Worm (Caenorhabditis elegans) whole organism, L2 larva: ENCODE data around the gene Y44A6C.2.

Experiments used
- C34F6.9 ChIP-seq: fragments of 150-350 bp; optimal IDR thresholded peaks from 2 replicates; lab custom pipeline; 2014; ENCODE audit warnings: missing biosample characterization, missing genetic modification characterization
- F13H6.1 ChIP-seq: sonication (generic microtip); optimal IDR thresholded peaks from 2 replicates; lab custom pipeline; 2016; ENCODE audit warnings: missing genetic modification characterization, missing compliant biosample characterization
- R02D3.7 ChIP-seq: fragments of 150-350 bp; optimal IDR thresholded peaks from 2 replicates; lab custom pipeline; 2014; ENCODE audit warnings: missing biosample characterization, missing genetic modification characterization
- Y55F3AM.14 ChIP-seq: fragments of 200-800 bp; sonication (Bioruptor generic); optimal IDR thresholded peaks from 2 replicates; lab custom pipeline; 2018; ENCODE audit warnings: mild to moderate bottlenecking, missing genetic modification characterization, missing compliant biosample characterization
- ZK546.5 ChIP-seq: sonication (generic microtip); optimal IDR thresholded peaks from 2 replicates; lab custom pipeline; 2017; ENCODE audit warnings: missing biosample characterization, missing genetic modification characterization
- alr-1 ChIP-seq: fragments of 150-350 bp; optimal IDR thresholded peaks from 2 replicates; lab custom pipeline; 2014; ENCODE audit warnings: missing biosample characterization, missing genetic modification characterization
- aly-2 ChIP-seq: fragments of 150-350 bp; optimal IDR thresholded peaks from 2 replicates; lab custom pipeline; 2014; ENCODE audit warnings: missing biosample characterization, missing genetic modification characterization
- ama-1 ChIP-seq: fragments of 150-350 bp; optimal IDR thresholded peaks from 2 replicates; lab custom pipeline; 2018; ENCODE audit warnings: inconsistent platforms
- blmp-1 ChIP-seq: sonication (generic microtip); optimal IDR thresholded peaks from 2 replicates; lab custom pipeline; 2017; ENCODE audit warnings: missing genetic modification characterization, mild to moderate bottlenecking, missing compliant biosample characterization, antibody characterized with exemption, moderate library complexity; ENCODE audit not compliant: insufficient read depth
- ceh-16 ChIP-seq: fragments of 150-350 bp; optimal IDR thresholded peaks from 2 replicates; lab custom pipeline; 2014; ENCODE audit warnings: missing biosample characterization, missing genetic modification characterization
- ceh-82 ChIP-seq: fragments of 150-350 bp; optimal IDR thresholded peaks from 2 replicates; lab custom pipeline; 2014; ENCODE audit warnings: missing biosample characterization, missing genetic modification characterization
- crh-2 ChIP-seq: sonication (generic microtip); optimal IDR thresholded peaks from 2 replicates; lab custom pipeline; 2017; ENCODE audit warnings: missing biosample characterization, missing genetic modification characterization
- dmd-4 ChIP-seq: sonication (generic microtip); optimal IDR thresholded peaks from 2 replicates; lab custom pipeline; 2017; ENCODE audit warnings: missing biosample characterization, missing genetic modification characterization
- egl-27 ChIP-seq: sonication (generic microtip); optimal IDR thresholded peaks from 3 replicates; lab custom pipeline; 2017; ENCODE audit warnings: missing biosample characterization, missing genetic modification reagents, missing genetic modification characterization
- elt-1 ChIP-seq: fragments of 150-350 bp; optimal IDR thresholded peaks from 2 replicates; lab custom pipeline; 2014; ENCODE audit warnings: missing biosample characterization, missing genetic modification characterization
- elt-3 ChIP-seq: sonication (generic microtip); optimal IDR thresholded peaks from 2 replicates; lab custom pipeline; 2017; ENCODE audit warnings: missing biosample characterization, missing genetic modification characterization
- fos-1 ChIP-seq: fragments of 150-350 bp; optimal IDR thresholded peaks from 2 replicates; lab custom pipeline; 2014; ENCODE audit warnings: missing biosample characterization, missing genetic modification characterization
- gmeb-1 ChIP-seq: fragments of 150-350 bp; optimal IDR thresholded peaks from 2 replicates; lab custom pipeline; 2014; ENCODE audit warnings: missing biosample characterization, missing genetic modification characterization
- lin-11 ChIP-seq: fragments of 150-350 bp; sonication (generic microtip); optimal IDR thresholded peaks from 2 replicates; lab custom pipeline; 2014; ENCODE audit warnings: missing biosample characterization, missing genetic modification characterization, inconsistent platforms, mixed read lengths
- lin-13 ChIP-seq: fragments of 150-350 bp; optimal IDR thresholded peaks from 2 replicates; lab custom pipeline; 2014; ENCODE audit warnings: missing biosample characterization, missing genetic modification reagents, missing genetic modification characterization
- lin-39 ChIP-seq: fragments of 150-350 bp; optimal IDR thresholded peaks from 2 replicates; lab custom pipeline; 2014; ENCODE audit warnings: missing biosample characterization, missing genetic modification reagents, missing genetic modification characterization
- lsy-2 ChIP-seq, 2 experiments: fragments of 150-350 bp in 1 of 2; sonication (generic microtip) in 1 of 2; optimal IDR thresholded peaks; 2 replicates each; lab custom pipeline; 2014 to 2017; ENCODE audit warnings: missing biosample characterization in 2 of 2, missing genetic modification characterization in 2 of 2
- mab-5 ChIP-seq: fragments of 150-350 bp; optimal IDR thresholded peaks from 2 replicates; lab custom pipeline; 2014; ENCODE audit warnings: missing biosample characterization, missing genetic modification characterization
- mbf-1 ChIP-seq: sonication (generic microtip); optimal IDR thresholded peaks from 2 replicates; lab custom pipeline; 2017; ENCODE audit warnings: missing biosample characterization, missing genetic modification characterization
- mdl-1 ChIP-seq, 2 experiments: fragments of 150-350 bp in 1 of 2; sonication (generic microtip) in 1 of 2; optimal IDR thresholded peaks; 2 replicates each; lab custom pipeline; 2017; ENCODE audit warnings: missing biosample characterization in 2 of 2, missing genetic modification characterization in 2 of 2
- nhr-10 ChIP-seq: sonication (generic microtip); optimal IDR thresholded peaks from 2 replicates; lab custom pipeline; 2017; ENCODE audit warnings: missing biosample characterization, missing genetic modification characterization
- nhr-11 ChIP-seq: fragments of 150-350 bp; optimal IDR thresholded peaks from 2 replicates; lab custom pipeline; 2014; ENCODE audit warnings: missing biosample characterization, missing genetic modification characterization
- nhr-12 ChIP-seq: fragments of 150-350 bp; optimal IDR thresholded peaks from 2 replicates; lab custom pipeline; 2014; ENCODE audit warnings: missing biosample characterization, missing genetic modification characterization
- nhr-129 ChIP-seq: fragments of 150-350 bp; optimal IDR thresholded peaks from 2 replicates; lab custom pipeline; 2014; ENCODE audit warnings: missing biosample characterization, missing genetic modification characterization
- nhr-21 ChIP-seq: fragments of 150-350 bp; optimal IDR thresholded peaks from 2 replicates; lab custom pipeline; 2014; ENCODE audit warnings: missing biosample characterization, missing genetic modification characterization
- nhr-23 ChIP-seq: fragments of 150-350 bp; optimal IDR thresholded peaks from 2 replicates; lab custom pipeline; 2014; ENCODE audit warnings: missing biosample characterization, missing genetic modification reagents, missing genetic modification characterization
- nhr-237 ChIP-seq: fragments of 150-350 bp; optimal IDR thresholded peaks from 2 replicates; lab custom pipeline; 2014; ENCODE audit warnings: missing biosample characterization, missing genetic modification characterization
- nhr-25 ChIP-seq: fragments of 150-350 bp; sonication (generic microtip); optimal IDR thresholded peaks from 3 replicates; lab custom pipeline; 2014; ENCODE audit warnings: missing biosample characterization, missing genetic modification characterization
- nhr-6 ChIP-seq: fragments of 150-350 bp; optimal IDR thresholded peaks from 2 replicates; lab custom pipeline; 2014; ENCODE audit warnings: missing biosample characterization, missing genetic modification characterization
- nhr-77 ChIP-seq: fragments of 150-350 bp; optimal IDR thresholded peaks from 2 replicates; lab custom pipeline; 2014; ENCODE audit warnings: missing biosample characterization, missing genetic modification characterization
- peb-1 ChIP-seq: fragments of 150-350 bp; optimal IDR thresholded peaks from 2 replicates; lab custom pipeline; 2014; ENCODE audit warnings: missing biosample characterization, missing genetic modification characterization
- sem-4 ChIP-seq: fragments of 150-350 bp; optimal IDR thresholded peaks from 2 replicates; lab custom pipeline; 2014; ENCODE audit warnings: missing biosample characterization, missing genetic modification reagents, missing genetic modification characterization
- skn-1 ChIP-seq: sonication (generic microtip); optimal IDR thresholded peaks from 2 replicates; lab custom pipeline; 2017; ENCODE audit warnings: missing biosample characterization, missing genetic modification characterization
- sma-3 ChIP-seq: sonication (generic microtip); optimal IDR thresholded peaks from 2 replicates; lab custom pipeline; 2016; ENCODE audit warnings: missing genetic modification reagents, missing genetic modification characterization, missing compliant biosample characterization
- sma-9 ChIP-seq, 2 experiments: fragments of 150-350 bp in 1 of 2; sonication (generic microtip) in 1 of 2; optimal IDR thresholded peaks; 2 replicates each; lab custom pipeline; 2014 to 2016; ENCODE audit warnings: missing genetic modification characterization in 2 of 2, mild to moderate bottlenecking in 1 of 2, missing biosample characterization in 1 of 2, missing compliant biosample characterization in 1 of 2, missing genetic modification reagents in 1 of 2, moderate library complexity in 1 of 2
- snpc-4 ChIP-seq: fragments of 150-350 bp; optimal IDR thresholded peaks from 2 replicates; lab custom pipeline; 2014; ENCODE audit warnings: missing biosample characterization, missing genetic modification characterization
- unc-39 ChIP-seq: fragments of 150-350 bp; optimal IDR thresholded peaks from 2 replicates; lab custom pipeline; 2014; ENCODE audit warnings: missing biosample characterization, missing genetic modification characterization
- unc-55 ChIP-seq: fragments of 150-350 bp; sonication (generic microtip); optimal IDR thresholded peaks from 3 replicates; lab custom pipeline; 2014; ENCODE audit warnings: missing biosample characterization, missing genetic modification reagents, missing genetic modification characterization
- unc-62 ChIP-seq: fragments of 150-350 bp; optimal IDR thresholded peaks from 2 replicates; lab custom pipeline; 2014; ENCODE audit warnings: missing biosample characterization, missing genetic modification reagents, missing genetic modification characterization
- zag-1 ChIP-seq: fragments of 150-350 bp; optimal IDR thresholded peaks from 2 replicates; lab custom pipeline; 2014; ENCODE audit warnings: missing biosample characterization, missing genetic modification characterization
- ztf-1 ChIP-seq: fragments of 200-800 bp; sonication (Bioruptor generic); conservative IDR thresholded peaks from 2 replicates; pipeline ENCODE4 v1.3.6; 2022; ENCODE audit warnings: missing genetic modification characterization, missing compliant biosample characterization
- ztf-11 ChIP-seq: sonication (generic microtip); optimal IDR thresholded peaks from 2 replicates; lab custom pipeline; 2017; ENCODE audit warnings: missing biosample characterization, missing genetic modification characterization
- ztf-4 ChIP-seq: fragments of 150-350 bp; optimal IDR thresholded peaks from 2 replicates; lab custom pipeline; 2014; ENCODE audit warnings: missing biosample characterization, missing genetic modification characterization

Y44A6C.2 gene

DNA sequence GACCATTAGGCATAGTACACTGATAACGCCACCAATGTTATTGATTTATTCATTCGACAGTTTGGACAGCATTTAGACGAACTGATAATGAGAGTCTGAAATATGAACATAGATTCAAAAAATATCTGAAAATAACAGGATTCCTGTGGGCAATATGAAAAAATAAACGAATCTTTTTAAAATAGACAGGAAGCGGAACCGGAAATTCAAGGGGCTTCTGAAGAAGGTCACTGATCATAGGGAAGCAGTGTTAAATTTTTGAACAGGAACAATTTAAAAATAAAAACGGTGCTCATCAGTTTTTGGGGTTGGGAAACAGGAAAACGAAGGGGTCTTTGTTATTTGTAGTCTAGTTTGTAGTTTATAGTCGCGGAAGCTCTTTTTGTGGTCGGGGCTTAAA, 23.8 kb upstream of the Y44A6C.2 start, which contains the start of gene F53F8.7:
Gene F53F8.7, minus strand, starts transcription at position 101 of the 400 bp plus-strand sequence.
- TF ChIP-seq elt-3 (tag; lab: Kevin White, UChicago) (no peak), ceh-82 (tag; lab: Kevin White, UChicago) (no peak), F13H6.1 (tag; lab: Kevin White, UChicago) (no peak), peb-1 (tag; lab: Kevin White, UChicago) (no peak), mab-5 (no peak), mbf-1 (tag; lab: Kevin White, UChicago) (no peak), nhr-6 (tag; lab: Kevin White, UChicago) (no peak), aly-2 (tag; lab: Kevin White, UChicago) (no peak), nhr-12 (tag; lab: Kevin White, UChicago) (no peak), crh-2 (tag; lab: Kevin White, UChicago) (no peak)

DNA sequence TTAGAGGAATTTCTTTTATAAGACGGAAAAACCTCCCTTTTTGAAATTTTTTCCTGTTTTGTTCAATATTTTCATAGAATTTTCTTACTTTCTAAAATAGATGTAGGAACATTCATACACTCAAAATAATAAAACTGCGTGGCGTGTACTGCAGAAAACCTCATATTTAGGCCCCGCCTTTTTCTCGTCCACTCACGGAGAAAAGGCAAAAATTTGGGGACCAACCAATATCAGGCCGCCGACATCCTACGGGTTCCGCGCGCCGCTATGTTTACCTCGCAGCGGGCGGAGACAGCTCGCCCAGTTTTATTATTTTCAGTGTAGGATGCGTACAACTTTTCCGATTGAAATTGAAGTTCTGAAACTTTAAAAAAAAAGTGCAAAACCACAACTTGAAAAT, 23.2 kb upstream of the Y44A6C.2 start:
- peak; percentile 85 for TF ChIP-seq snpc-4 (tag; lab: Kevin White, UChicago)
- TF ChIP-seq, all 48 proteins: peak for 1; not testable (repeated sequence) for 47

DNA sequence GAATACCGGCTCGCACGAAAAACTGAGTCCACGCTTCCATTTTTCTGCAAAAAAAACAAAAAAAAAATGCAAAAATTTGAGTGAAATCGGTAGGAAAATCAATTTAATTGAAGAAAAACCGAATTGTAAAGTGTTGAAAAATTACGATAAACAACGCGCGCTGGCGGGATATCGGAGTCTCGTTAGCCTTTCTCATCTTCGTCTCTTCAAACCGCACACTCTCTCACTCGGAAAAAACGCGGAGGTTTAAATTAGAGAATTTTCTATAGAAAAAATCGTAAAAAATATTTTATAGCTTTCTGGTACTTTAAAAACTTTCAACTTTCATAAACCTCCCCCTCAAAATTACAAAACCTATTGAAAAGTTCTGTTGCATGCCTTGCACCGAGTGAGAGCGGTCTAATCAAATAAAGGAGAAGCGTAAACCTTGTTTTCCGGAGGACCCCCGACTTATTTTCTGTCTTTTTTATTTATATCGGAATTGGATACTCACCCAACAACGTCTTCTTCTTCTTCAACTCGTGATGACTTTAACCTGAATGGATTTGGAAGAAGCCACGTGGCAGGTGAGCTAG, 17.9 kb upstream of the Y44A6C.2 start, which contains the start of the genes F53F8.5 and F53F8.6:
Gene F53F8.5, minus strand, starts transcription at position 52 of the 575 bp plus-strand sequence.
Gene F53F8.6, plus strand, starts transcription at position 230 of the 575 bp plus-strand sequence.
- TF ChIP-seq elt-3 (tag; lab: Kevin White, UChicago) (no peak), lin-39 (tag; lab: Kevin White, UChicago) (no peak), nhr-21 (tag; lab: Kevin White, UChicago) (no peak), fos-1 (tag; lab: Kevin White, UChicago) (no peak), nhr-237 (no peak), F13H6.1 (tag; lab: Kevin White, UChicago) (peak; percentile 18), ztf-4 (tag; lab: Kevin White, UChicago) (no peak), aly-2 (tag; lab: Kevin White, UChicago) (no peak), nhr-77 (no peak), ztf-1 (GFP tag; lab: Robert Waterston, UW) (no peak), elt-1 (tag; lab: Kevin White, UChicago) (no peak), nhr-6 (tag; lab: Kevin White, UChicago) (no peak), sem-4 (tag; lab: Kevin White, UChicago) (no peak), egl-27 (tag; lab: Kevin White, UChicago) (no peak), crh-2 (tag; lab: Kevin White, UChicago) (peak; percentile 55), ceh-16 (tag; lab: Kevin White, UChicago) (no peak), Y55F3AM.14 (GFP tag; lab: Kevin White, UChicago) (no peak), lsy-2 (tag; optimal IDR thresholded peaks at IDR 0.05; lab: Kevin White, UChicago) (peak; percentile 34 to 73), alr-1 (tag; lab: Kevin White, UChicago) (no peak), nhr-11 (tag; lab: Kevin White, UChicago) (no peak), sma-3 (GFP tag; lab: Kevin White, UChicago) (peak; percentile 24), peb-1 (tag; lab: Kevin White, UChicago) (no peak), nhr-23 (tag; lab: Kevin White, UChicago) (no peak), unc-55 (GFP tag; lab: Kevin White, UChicago) (peak; percentile 70), nhr-12 (tag; lab: Kevin White, UChicago) (no peak), nhr-10 (no peak), C34F6.9 (tag; lab: Kevin White, UChicago) (peak; percentile 69), blmp-1 (tag; lab: Kevin White, UChicago) (no peak), ztf-11 (tag; lab: Kevin White, UChicago) (no peak), mbf-1 (tag; lab: Kevin White, UChicago) (no peak), ZK546.5 (tag; lab: Kevin White, UChicago) (no peak), ama-1 (lab: Kevin White, UChicago) (no peak), gmeb-1 (tag; lab: Kevin White, UChicago) (peak; percentile 94), lin-11 (tag; lab: Kevin White, UChicago) (no peak), dmd-4 (tag; lab: Kevin White, UChicago) (no peak), ceh-82 (tag; lab: Kevin White, UChicago) (no peak), skn-1 (no peak), R02D3.7 (tag; lab: Kevin White, UChicago) (no peak), sma-9 (GFP tag; optimal IDR thresholded peaks at IDR 0.05; lab: Kevin White, UChicago) (peak; percentile 36), sma-9 (tag; optimal IDR thresholded peaks at IDR 0.05; lab: Kevin White, UChicago) (no peak), mab-5 (peak; percentile 27), lin-13 (GFP tag; lab: Kevin White, UChicago) (peak; percentile 21), zag-1 (no peak), mdl-1 (tag; optimal IDR thresholded peaks at IDR 0.05; lab: Kevin White, UChicago) (no peak), nhr-25 (tag; lab: Kevin White, UChicago) (no peak), snpc-4 (tag; lab: Kevin White, UChicago) (peak; percentile 64), nhr-129 (peak; percentile 9), unc-39 (no peak), unc-62 (no peak)
- TF ChIP-seq, all 48 proteins: peak for 12
